Worm (Caenorhabditis elegans): Measurements from ENCODE around the gene M03A1.8.

The M03A1.8 gene

DNA sequence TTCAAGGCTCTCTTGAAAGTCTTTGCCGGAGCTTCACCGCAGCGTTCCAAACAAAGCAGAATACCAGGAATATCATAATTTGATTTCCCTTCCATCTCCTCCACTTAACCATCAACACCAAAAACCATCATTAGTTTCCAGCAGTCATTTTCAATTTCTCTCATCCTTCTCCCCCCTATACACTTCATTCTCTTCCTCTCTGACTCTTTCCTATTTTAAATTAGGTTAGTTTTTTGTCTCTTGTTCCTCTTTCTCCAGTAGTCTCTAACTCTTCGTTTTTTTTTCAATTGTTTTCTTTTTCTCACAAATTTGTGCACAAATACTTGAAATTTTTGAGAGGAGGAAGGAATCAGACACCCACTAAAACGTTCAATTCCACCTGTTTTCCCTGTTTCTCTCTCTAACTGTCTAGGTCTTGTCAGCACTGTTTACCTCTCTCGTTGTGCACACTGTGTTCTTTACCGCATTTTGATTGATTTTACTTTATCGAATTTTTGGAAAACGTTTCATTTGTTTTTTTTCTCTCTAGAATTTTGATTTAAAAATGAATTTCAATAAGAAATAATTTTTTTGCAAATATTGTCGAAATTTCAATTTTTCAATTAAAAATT, 46.7 kb downstream of the M03A1.8 start:
- TF ChIP-seq nhr-47 (tag; optimal IDR thresholded peaks at IDR 0.05) (no peak), grh-1 (GFP tag; IDR thresholded peaks at IDR 0.05) (no peak), xbp-1 (tag; optimal IDR thresholded peaks at IDR 0.05) (no peak), efl-1 (optimal IDR thresholded peaks at IDR 0.05) (peak in 1 of 2 experiments; percentile 7), efl-1 (GFP tag; optimal IDR thresholded peaks at IDR 0.05 in 1 of 2) (no peak), dpl-1 (GFP tag; optimal IDR thresholded peaks at IDR 0.05) (peak in 1 of 3 experiments; percentile 5), lin-14 (GFP tag; optimal IDR thresholded peaks at IDR 0.05) (peak; percentile 66), fos-1 (tag; optimal IDR thresholded peaks at IDR 0.05) (no peak), nhr-12 (tag; optimal IDR thresholded peaks at IDR 0.05) (no peak), sptf-1 (tag; optimal IDR thresholded peaks at IDR 0.05) (no peak), fkh-10 (GFP tag; optimal IDR thresholded peaks at IDR 0.05) (peak; percentile 41), nhr-85 (tag) (peak; percentile 31), pag-3 (tag; optimal IDR thresholded peaks at IDR 0.05; ENCODE audit: borderline replicate concordance, insufficient read depth) (no peak), ces-1 (GFP tag; optimal IDR thresholded peaks at IDR 0.05) (peak; percentile 65), lin-39 (tag; optimal IDR thresholded peaks at IDR 0.05) (no peak)

DNA sequence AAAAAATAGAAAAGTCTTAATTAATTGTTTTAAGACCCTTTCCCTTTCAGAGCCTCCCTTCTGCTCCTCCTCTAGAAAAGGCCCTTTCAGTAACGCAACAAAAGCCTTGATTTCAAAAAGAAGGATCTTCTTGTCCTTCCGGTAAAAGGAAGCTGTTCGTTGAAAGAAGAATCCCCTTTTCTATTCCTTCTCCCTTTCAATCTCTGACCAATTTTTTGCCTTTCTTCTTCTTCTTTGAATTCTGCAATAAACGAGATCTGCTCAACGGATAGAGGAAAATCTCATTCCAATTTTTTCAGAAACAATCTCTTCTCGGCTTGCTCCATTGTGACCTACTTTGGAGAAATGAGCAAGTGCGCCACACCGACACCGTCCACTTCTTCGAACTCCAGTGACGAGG, 47.9 kb downstream of the M03A1.8 start, which contains the start of gene F35D11.3:
Gene F35D11.3 (plus strand): TSS at position 300 of the 400 bp plus-strand sequence.
- TF ChIP-seq pag-3 (tag; optimal IDR thresholded peaks at IDR 0.05; ENCODE audit: borderline replicate concordance, insufficient read depth) (no peak), fkh-8 (tag; optimal IDR thresholded peaks at IDR 0.05) (no peak), sup-37 (GFP tag; optimal IDR thresholded peaks at IDR 0.05) (no peak), lin-14 (GFP tag; optimal IDR thresholded peaks at IDR 0.05) (peak; percentile 17), sox-4 (tag; optimal IDR thresholded peaks at IDR 0.05) (no peak), fkh-10 (GFP tag; optimal IDR thresholded peaks at IDR 0.05) (peak; percentile 87), tlp-1 (tag; optimal IDR thresholded peaks at IDR 0.05) (no peak), isw-1 (GFP tag; IDR thresholded peaks at IDR 0.05) (no peak), aha-1 (tag; optimal IDR thresholded peaks at IDR 0.05) (no peak), alr-1 (tag; optimal IDR thresholded peaks at IDR 0.05; ENCODE audit: borderline replicate concordance) (no peak), nhr-85 (tag) (no peak), nhr-20 (tag; optimal IDR thresholded peaks at IDR 0.05) (no peak), ztf-4 (tag; optimal IDR thresholded peaks at IDR 0.05) (no peak)
